Fruit fly (Drosophila melanogaster) whole organism, embryonic: ENCODE results near the gene Gdh.

Source experiments
- B-H1 ChIP-seq: fragments of 200-800 bp; sonication (Bioruptor generic); IDR thresholded peaks from 3 replicates; pipeline ENCODE4 v1.3.6; 2022; ENCODE audit warnings: missing biosample characterization, missing genetic modification characterization
- CG10543 ChIP-seq: fragments of 200-800 bp; sonication (Bioruptor generic); optimal IDR thresholded peaks from 3 replicates; lab custom pipeline; 2017; ENCODE audit warnings: missing biosample characterization, mild to moderate bottlenecking, missing genetic modification characterization, moderate library complexity
- CG10565 ChIP-seq: fragments of 200-800 bp; sonication (Bioruptor generic); optimal IDR thresholded peaks from 3 replicates; lab custom pipeline; 2016; ENCODE audit warnings: missing biosample characterization, mild to moderate bottlenecking, missing genetic modification characterization
- CG11560 ChIP-seq: fragments of 200-800 bp; sonication (Bioruptor generic); IDR thresholded peaks from 3 replicates; pipeline ENCODE4 v1.3.6; 2022; ENCODE audit warnings: missing biosample characterization, missing genetic modification characterization
- CG12155 ChIP-seq: fragments of 200-800 bp; sonication (Bioruptor generic); optimal IDR thresholded peaks from 3 replicates; lab custom pipeline; 2016; ENCODE audit warnings: missing biosample characterization, missing genetic modification characterization
- CG12236 ChIP-seq: fragments of 200-800 bp; sonication (Bioruptor generic); optimal IDR thresholded peaks from 2 replicates; lab custom pipeline; 2016; ENCODE audit warnings: missing biosample characterization, missing genetic modification characterization
- CG1602 ChIP-seq: fragments of 200-800 bp; sonication (Bioruptor generic); optimal IDR thresholded peaks from 3 replicates; lab custom pipeline; 2016; ENCODE audit warnings: missing biosample characterization, missing genetic modification characterization
- CG17361 ChIP-seq: fragments of 200-800 bp; sonication (Bioruptor generic); IDR thresholded peaks from 3 replicates; pipeline ENCODE4 v1.3.6; 2022; ENCODE audit warnings: missing biosample characterization, missing genetic modification characterization
- CG3065 ChIP-seq: fragments of 200-800 bp; sonication (Bioruptor generic); optimal IDR thresholded peaks from 2 replicates; lab custom pipeline; 2016; ENCODE audit warnings: missing biosample characterization, missing genetic modification characterization
- CG34376 ChIP-seq: fragments of 200-800 bp; sonication (Bioruptor generic); optimal IDR thresholded peaks from 2 replicates; lab custom pipeline; 2018; ENCODE audit warnings: missing biosample characterization, mild to moderate bottlenecking, missing genetic modification characterization
- CG43689 ChIP-seq: fragments of 200-800 bp; sonication (Bioruptor generic); IDR thresholded peaks from 2 replicates; pipeline ENCODE4 v1.3.6; 2022; ENCODE audit warnings: missing biosample characterization, missing genetic modification characterization
- CG4424 ChIP-seq: fragments of 200-800 bp; sonication (Bioruptor generic); optimal IDR thresholded peaks from 3 replicates; lab custom pipeline; 2016; ENCODE audit warnings: missing biosample characterization, missing genetic modification characterization
- CG5245 ChIP-seq: fragments of 200-800 bp; sonication (Bioruptor generic); optimal IDR thresholded peaks from 3 replicates; lab custom pipeline; 2016; ENCODE audit warnings: missing biosample characterization, missing genetic modification characterization
- CG5953 ChIP-seq: fragments of 200-800 bp; sonication (Bioruptor generic); IDR thresholded peaks from 2 replicates; pipeline ENCODE4 v1.3.6; 2022; ENCODE audit warnings: missing biosample characterization, missing genetic modification characterization
- CG6654 ChIP-seq: fragments of 200-800 bp; sonication (Bioruptor generic); optimal IDR thresholded peaks from 2 replicates; lab custom pipeline; 2017; ENCODE audit warnings: missing biosample characterization, mild to moderate bottlenecking, missing genetic modification characterization
- CG7839 ChIP-seq: fragments of 200-800 bp; sonication (Bioruptor generic); optimal IDR thresholded peaks from 3 replicates; lab custom pipeline; 2018; ENCODE audit warnings: missing biosample characterization, mild to moderate bottlenecking, missing genetic modification characterization, moderate library complexity
- CrebB ChIP-seq: fragments of 200-800 bp; sonication (Bioruptor generic); optimal IDR thresholded peaks from 3 replicates; lab custom pipeline; 2018; ENCODE audit warnings: missing biosample characterization, mild to moderate bottlenecking, missing genetic modification characterization
- Doc3 ChIP-seq: fragments of 200-800 bp; sonication (Bioruptor generic); IDR thresholded peaks from 3 replicates; pipeline ENCODE4 v1.3.6; 2022; ENCODE audit warnings: missing biosample characterization, missing genetic modification characterization; ENCODE audit not compliant: partially characterized antibody
- Drgx ChIP-seq: fragments of 200-800 bp; sonication (Bioruptor generic); IDR thresholded peaks from 2 replicates; pipeline ENCODE4 v1.3.6; 2022; ENCODE audit warnings: missing biosample characterization, missing genetic modification characterization
- Elba2 ChIP-seq: fragments of 200-800 bp; sonication (Bioruptor generic); optimal IDR thresholded peaks from 3 replicates; lab custom pipeline; 2016; ENCODE audit warnings: missing biosample characterization, missing genetic modification characterization
- Fer1 ChIP-seq: fragments of 200-800 bp; sonication (Bioruptor generic); optimal IDR thresholded peaks from 2 replicates; lab custom pipeline; 2017; ENCODE audit warnings: missing biosample characterization, mild to moderate bottlenecking, missing genetic modification characterization
- HLH4C ChIP-seq: fragments of 200-800 bp; sonication (Bioruptor generic); IDR thresholded peaks from 3 replicates; pipeline ENCODE4 v1.3.6; 2022; ENCODE audit warnings: missing biosample characterization, missing genetic modification characterization; ENCODE audit not compliant: partially characterized antibody
- HLH54F ChIP-seq: fragments of 200-800 bp; sonication (Bioruptor generic); optimal IDR thresholded peaks from 3 replicates; lab custom pipeline; 2016; ENCODE audit warnings: missing biosample characterization, missing genetic modification characterization
- Hey ChIP-seq: fragments of 200-800 bp; sonication (Bioruptor generic); optimal IDR thresholded peaks from 3 replicates; lab custom pipeline; 2018; ENCODE audit warnings: missing biosample characterization, mild to moderate bottlenecking, missing genetic modification characterization
- Kr ChIP-seq: fragments of 200-800 bp; sonication (Bioruptor generic); optimal IDR thresholded peaks from 2 replicates; lab custom pipeline; 2017; ENCODE audit warnings: missing biosample characterization, mild to moderate bottlenecking, missing genetic modification characterization
- NFAT ChIP-seq: fragments of 200-800 bp; sonication (Bioruptor generic); IDR thresholded peaks from 2 replicates; pipeline ENCODE4 v1.3.6; 2022; ENCODE audit warnings: missing biosample characterization, missing genetic modification characterization
- Nf-YB ChIP-seq: fragments of 200-800 bp; sonication (Bioruptor generic); optimal IDR thresholded peaks from 3 replicates; lab custom pipeline; 2019; ENCODE audit warnings: missing biosample characterization, mild to moderate bottlenecking, missing genetic modification characterization, moderate library complexity
- Oaz ChIP-seq: fragments of 200-800 bp; sonication (Bioruptor generic); IDR thresholded peaks from 2 replicates; pipeline ENCODE4 v1.3.6; 2022; ENCODE audit warnings: missing biosample characterization, missing genetic modification characterization
- Optix ChIP-seq: fragments of 200-800 bp; sonication (Bioruptor generic); IDR thresholded peaks from 3 replicates; pipeline ENCODE4 v1.3.6; 2022; ENCODE audit warnings: missing biosample characterization, missing genetic modification characterization
- Six4 ChIP-seq: fragments of 200-800 bp; sonication (Bioruptor generic); optimal IDR thresholded peaks from 2 replicates; lab custom pipeline; 2016; ENCODE audit warnings: missing biosample characterization, missing genetic modification characterization
- Sry-β ChIP-seq: fragments of 200-800 bp; sonication (Bioruptor generic); optimal IDR thresholded peaks from 2 replicates; lab custom pipeline; 2018; ENCODE audit warnings: missing biosample characterization, mild to moderate bottlenecking, missing genetic modification characterization, moderate library complexity
- bcd ChIP-seq: fragments of 200-800 bp; sonication (Bioruptor generic); optimal IDR thresholded peaks from 2 replicates; lab custom pipeline; 2017; ENCODE audit warnings: missing biosample characterization, mild to moderate bottlenecking, missing genetic modification characterization
- br ChIP-seq: fragments of >200 bp; optimal IDR thresholded peaks from 2 replicates; lab custom pipeline; 2017
- en ChIP-seq: fragments of 200-800 bp; sonication (Bioruptor generic); optimal IDR thresholded peaks from 2 replicates; lab custom pipeline; 2016; ENCODE audit warnings: missing biosample characterization, missing genetic modification characterization
- eve ChIP-seq, 2 experiments: fragments of >200 bp; optimal IDR thresholded peaks; 2 replicates each; lab custom pipeline; 2017; ENCODE audit warnings: missing biosample characterization in 2 of 2, missing genetic modification characterization in 2 of 2
- fd64A ChIP-seq: fragments of 200-800 bp; sonication (Bioruptor generic); optimal IDR thresholded peaks from 3 replicates; lab custom pipeline; 2018; ENCODE audit warnings: missing biosample characterization, mild to moderate bottlenecking, missing genetic modification characterization
- gce ChIP-seq: fragments of 200-800 bp; sonication (Bioruptor generic); IDR thresholded peaks from 3 replicates; pipeline ENCODE4 v1.3.6; 2022; ENCODE audit warnings: missing biosample characterization, missing genetic modification characterization
- hth ChIP-seq: fragments of >200 bp; optimal IDR thresholded peaks from 2 replicates; lab custom pipeline; 2017; ENCODE audit warnings: inconsistent platforms
- inv ChIP-seq: fragments of 200-800 bp; sonication (Bioruptor generic); IDR thresholded peaks from 2 replicates; pipeline ENCODE4 v1.3.6; 2022; ENCODE audit warnings: missing biosample characterization, missing genetic modification characterization; ENCODE audit not compliant: partially characterized antibody
- knrl ChIP-seq: fragments of 200-800 bp; sonication (Bioruptor generic); IDR thresholded peaks from 3 replicates; pipeline ENCODE4 v1.3.6; 2022; ENCODE audit warnings: missing biosample characterization, missing genetic modification characterization; ENCODE audit not compliant: partially characterized antibody
- lov ChIP-seq, 2 experiments: fragments of 200-800 bp in 1 of 2; fragments of >200 bp in 1 of 2; sonication (Bioruptor generic) in 1 of 2; IDR thresholded peaks in 1 of 2; optimal IDR thresholded peaks in 1 of 2; 2 replicates in 1 of 2; 3 replicates in 1 of 2; pipeline versions ENCODE4 v1.3.6 to Lab custom; 2017 to 2022; ENCODE audit warnings: missing biosample characterization in 1 of 2, missing genetic modification characterization in 1 of 2
- oc ChIP-seq: fragments of 200-800 bp; sonication (Bioruptor generic); optimal IDR thresholded peaks from 2 replicates; lab custom pipeline; 2018; ENCODE audit warnings: missing biosample characterization, mild to moderate bottlenecking, missing genetic modification characterization, moderate library complexity
- pita ChIP-seq: fragments of 200-800 bp; sonication (Bioruptor generic); optimal IDR thresholded peaks from 2 replicates; lab custom pipeline; 2017; ENCODE audit warnings: missing biosample characterization, mild to moderate bottlenecking, missing genetic modification characterization
- repo ChIP-seq: fragments of 200-800 bp; sonication (Bioruptor generic); optimal IDR thresholded peaks from 2 replicates; lab custom pipeline; 2016; ENCODE audit warnings: missing biosample characterization, missing genetic modification characterization
- ro ChIP-seq: fragments of 200-800 bp; sonication (Bioruptor generic); IDR thresholded peaks from 2 replicates; pipeline ENCODE4 v1.3.6; 2022; ENCODE audit warnings: missing biosample characterization, missing genetic modification characterization
- vfl ChIP-seq: fragments of 200-800 bp; sonication (Bioruptor generic); optimal IDR thresholded peaks from 2 replicates; lab custom pipeline; 2016; ENCODE audit warnings: missing biosample characterization, missing genetic modification characterization
- wdn ChIP-seq: fragments of 200-800 bp; sonication (Bioruptor generic); IDR thresholded peaks from 2 replicates; pipeline ENCODE4 v1.3.6; 2022; ENCODE audit warnings: missing biosample characterization, missing genetic modification characterization
- z ChIP-seq: fragments of 200-800 bp; sonication (Bioruptor generic); IDR thresholded peaks from 3 replicates; pipeline ENCODE4 v1.3.6; 2022; ENCODE audit warnings: missing biosample characterization, missing genetic modification characterization
- zen ChIP-seq: fragments of 200-800 bp; sonication (Bioruptor generic); optimal IDR thresholded peaks from 3 replicates; lab custom pipeline; 2018; ENCODE audit warnings: missing biosample characterization, mild to moderate bottlenecking, missing genetic modification characterization, moderate library complexity
- zfh1 ChIP-seq: fragments of 200-800 bp; sonication (Bioruptor generic); IDR thresholded peaks from 3 replicates; pipeline ENCODE4 v1.3.6; 2022; ENCODE audit warnings: missing biosample characterization, missing genetic modification characterization

The Gdh gene

DNA sequence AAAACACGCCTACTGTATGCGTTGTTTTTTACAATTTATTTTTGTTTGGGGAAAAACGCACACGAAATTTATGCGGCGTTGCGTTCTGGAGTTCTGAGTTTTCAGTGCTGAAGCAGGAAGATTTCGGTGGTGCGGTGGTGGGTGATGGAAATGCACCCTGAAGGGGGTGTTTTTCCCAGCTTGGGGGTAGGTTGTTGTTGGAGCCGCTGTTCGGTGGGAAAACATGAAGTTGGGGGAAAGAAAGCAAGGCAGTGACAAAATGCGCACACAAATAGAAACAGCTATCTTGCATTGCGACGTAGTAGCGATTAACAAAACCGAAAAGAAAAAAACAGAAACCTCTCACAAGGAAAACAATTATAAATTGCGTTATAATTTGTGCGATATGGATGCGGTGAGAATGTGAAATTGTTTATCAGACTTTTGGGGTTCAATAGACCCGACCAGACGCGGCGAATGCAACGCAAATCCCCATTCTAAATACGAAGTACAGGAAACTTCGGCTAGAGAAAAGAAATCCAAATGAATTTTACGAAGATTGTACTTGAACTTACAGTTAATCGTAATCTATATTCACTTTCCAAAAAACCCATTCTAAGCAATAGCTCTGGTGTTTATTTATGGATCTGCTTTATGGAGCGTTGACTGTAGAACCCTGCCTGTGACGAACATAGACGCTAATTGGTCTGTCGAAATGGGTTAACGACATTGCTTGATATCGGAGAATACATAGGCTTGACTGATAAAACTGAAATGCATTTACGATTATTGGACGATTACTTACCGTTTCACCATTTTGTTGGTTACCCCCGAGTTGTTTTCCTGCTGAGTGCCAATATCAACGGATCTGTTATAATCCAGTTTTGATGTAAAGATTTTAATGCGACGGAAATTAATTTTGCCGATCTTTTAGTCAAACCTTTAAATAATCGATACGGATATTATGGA is 54.4 kb downstream of the Gdh start (continued):
- no peak for TF ChIP-seq CrebB (tag; lab: Kevin White, UChicago)
- no peak for TF ChIP-seq HLH54F (GFP tag; lab: Kevin White, UChicago)
- TF ChIP-seq zfh1 (GFP tag; lab: Robert Waterston, UW), result 0 out of 3 replicates have a peak, but pooled peaks have one; percentile 36
- TF ChIP-seq CG12236 (GFP tag; lab: Kevin White, UChicago), result no peak
- TF ChIP-seq CG4424 (GFP tag; lab: Kevin White, UChicago), result no peak
- peak; percentile 19 for TF ChIP-seq Nf-YB (GFP tag; lab: Kevin White, UChicago)
- no peak for TF ChIP-seq lov (optimal IDR thresholded peaks at IDR 0.05; lab: Kevin White, UChicago)
- no peak for TF ChIP-seq lov (GFP tag; IDR thresholded peaks at IDR 0.05; lab: Robert Waterston, UW)
- TF ChIP-seq ro (GFP tag; lab: Robert Waterston, UW), result no peak
- peak; percentile 37 for TF ChIP-seq repo
- TF ChIP-seq CG3065 (GFP tag; lab: Kevin White, UChicago), result no peak
- TF ChIP-seq eve (GFP tag; optimal IDR thresholded peaks at IDR 0.05; lab: Kevin White, UChicago), result no peak
- no peak for TF ChIP-seq Oaz
- TF ChIP-seq CG5245 (GFP tag; lab: Kevin White, UChicago), result no peak
- peak; percentile 30 for TF ChIP-seq CG7839 (tag; lab: Kevin White, UChicago)
- no peak for TF ChIP-seq Elba2 (GFP tag; lab: Kevin White, UChicago)
- no peak for TF ChIP-seq gce (GFP tag; lab: Robert Waterston, UW)
- no peak for TF ChIP-seq CG34376 (GFP tag; lab: Kevin White, UChicago)
- TF ChIP-seq CG43689 (GFP tag; lab: Robert Waterston, UW), result no peak
- TF ChIP-seq fd64A, result no peak
- no peak for TF ChIP-seq Kr (GFP tag; lab: Kevin White, UChicago)
- no peak for TF ChIP-seq CG6654 (GFP tag; lab: Kevin White, UChicago)
- no peak for TF ChIP-seq B-H1 (GFP tag; lab: Robert Waterston, UW)
- no peak for TF ChIP-seq zen (tag; lab: Kevin White, UChicago)
- no peak for TF ChIP-seq knrl (GFP tag; lab: Robert Waterston, UW)
- no peak for TF ChIP-seq CG5953 (GFP tag; lab: Robert Waterston, UW)
- no peak for TF ChIP-seq CG10543 (GFP tag; lab: Kevin White, UChicago)
- no peak for TF ChIP-seq pita (GFP tag; lab: Kevin White, UChicago)
- peak; percentile 8 for TF ChIP-seq en (GFP tag; lab: Kevin White, UChicago)
- TF ChIP-seq vfl (GFP tag; lab: Kevin White, UChicago), result no peak
- peak; percentile 8 for TF ChIP-seq CG1602
- TF ChIP-seq hth (lab: Kevin White, UChicago), result no peak
- TF ChIP-seq NFAT (GFP tag; lab: Robert Waterston, UW), result no peak
- TF ChIP-seq Fer1 (GFP tag; lab: Kevin White, UChicago), result no peak
- no peak for TF ChIP-seq inv (GFP tag; lab: Robert Waterston, UW)
- TF ChIP-seq Hey, result no peak
- TF ChIP-seq bcd (GFP tag; lab: Kevin White, UChicago), result peak; percentile 5
- TF ChIP-seq wdn (GFP tag; lab: Robert Waterston, UW), result no peak
- TF ChIP-seq CG17361, result no peak; the same call in 2 of the 3 replicates
- TF ChIP-seq br (lab: Kevin White, UChicago), result no peak
- TF ChIP-seq Sry-β (GFP tag; lab: Kevin White, UChicago), result no peak
- no peak for TF ChIP-seq HLH4C (GFP tag; lab: Robert Waterston, UW)
- no peak for TF ChIP-seq CG12155 (GFP tag; lab: Kevin White, UChicago)
- TF ChIP-seq Six4 (GFP tag; lab: Kevin White, UChicago), result no peak
- TF ChIP-seq Drgx (GFP tag; lab: Robert Waterston, UW), result peak; percentile 31; the same call in 1 of the 2 replicates
- no peak for TF ChIP-seq Optix
- no peak for TF ChIP-seq oc
- no peak for TF ChIP-seq Doc3 (GFP tag; lab: Robert Waterston, UW)
- no peak for TF ChIP-seq z (GFP tag; lab: Robert Waterston, UW)
- TF ChIP-seq CG10565 (GFP tag; lab: Kevin White, UChicago), result no peak
- TF ChIP-seq CG11560 (tag; lab: Robert Waterston, UW), result no peak
